Fruit fly (Drosophila melanogaster) whole organism, wandering third instar larva: ENCODE measurements around the gene nenya.
A peak's percentile ranks its signal among the peaks of the same experiment; 100 is the strongest.

Source experiments
- CG32264 ChIP-seq: fragments of 200-800 bp; sonication (Bioruptor generic); optimal IDR thresholded peaks from 2 replicates; lab custom pipeline; 2016; ENCODE audit warnings: missing biosample characterization, missing genetic modification characterization
- Dfd ChIP-seq: fragments of >200 bp; optimal IDR thresholded peaks from 2 replicates; lab custom pipeline; 2017; ENCODE audit warnings: missing biosample characterization, missing genetic modification characterization
- GATAd ChIP-seq: sonication (Bioruptor generic); optimal IDR thresholded peaks from 2 replicates; lab custom pipeline; 2016; ENCODE audit warnings: missing biosample characterization, missing genetic modification characterization
- HLH106 ChIP-seq: fragments of 200-800 bp; optimal IDR thresholded peaks from 3 replicates; lab custom pipeline; 2019; ENCODE audit warnings: missing biosample characterization, mild to moderate bottlenecking, missing genetic modification characterization, moderate library complexity
- Hnf4 ChIP-seq: fragments of 200-800 bp; sonication (Bioruptor generic); optimal IDR thresholded peaks from 2 replicates; lab custom pipeline; 2016; ENCODE audit warnings: missing biosample characterization, mild to moderate bottlenecking, missing genetic modification characterization
- Mio ChIP-seq: sonication (Bioruptor generic); optimal IDR thresholded peaks from 2 replicates; lab custom pipeline; 2016; ENCODE audit warnings: missing biosample characterization, missing genetic modification characterization
- Myc ChIP-seq: fragments of >200 bp; optimal IDR thresholded peaks from 2 replicates; lab custom pipeline; 2017
- dmrt93B ChIP-seq: fragments of 200-800 bp; sonication (Bioruptor generic); optimal IDR thresholded peaks from 2 replicates; lab custom pipeline; 2018; ENCODE audit warnings: missing biosample characterization, mild to moderate bottlenecking, missing genetic modification characterization
- psq ChIP-seq: fragments of 200-800 bp; sonication (Bioruptor generic); optimal IDR thresholded peaks from 3 replicates; lab custom pipeline; 2017; ENCODE audit warnings: missing biosample characterization, mild to moderate bottlenecking, missing genetic modification characterization, moderate library complexity
- usp ChIP-seq: fragments of >200 bp; optimal IDR thresholded peaks from 2 replicates; lab custom pipeline; 2017; ENCODE audit warnings: missing biosample characterization, missing genetic modification characterization

DNA sequence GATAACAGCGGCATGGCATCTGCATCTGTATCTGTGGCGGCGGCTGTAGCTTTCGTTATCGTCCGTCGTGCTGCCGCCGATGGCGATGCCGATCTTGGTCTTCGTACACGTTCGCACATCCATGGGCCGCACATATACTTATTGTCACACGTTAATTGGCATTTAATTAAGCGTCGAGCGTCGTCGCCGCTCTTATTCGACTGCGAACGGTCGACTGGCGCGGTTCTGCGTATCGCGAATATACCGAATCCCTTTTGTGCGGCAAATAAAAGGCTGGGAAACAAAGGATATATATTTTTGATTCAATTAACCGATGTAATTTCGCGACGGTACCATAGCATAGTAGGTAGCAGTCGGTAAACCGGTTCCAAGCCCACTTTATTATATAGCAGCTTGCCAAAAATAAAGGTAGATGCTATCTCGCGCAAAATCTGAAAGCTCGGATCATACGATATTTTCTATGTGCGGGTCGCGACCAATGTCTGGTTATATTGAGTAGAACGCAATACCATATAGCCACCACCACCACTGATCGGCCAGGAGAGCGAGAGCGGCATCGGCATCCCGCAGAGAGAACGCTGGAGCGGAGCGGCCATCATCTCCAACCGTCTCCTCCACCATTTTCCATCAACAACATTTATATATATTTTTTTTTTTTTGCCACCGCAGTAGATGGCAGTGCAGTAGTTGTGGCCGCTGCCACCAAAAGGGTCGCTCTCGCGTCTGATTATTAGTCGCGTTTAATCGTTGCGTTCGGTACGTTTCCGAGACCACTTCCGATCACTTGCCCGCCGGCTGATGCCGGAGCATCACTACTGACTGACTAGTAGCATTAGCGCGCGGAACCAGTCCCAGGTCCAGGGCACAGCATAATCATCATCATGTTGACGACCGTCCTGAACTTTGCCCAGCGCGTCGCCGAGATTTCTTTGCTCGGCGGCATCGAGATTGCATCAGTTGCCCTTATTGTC is 2.7 kb downstream of the nenya start, which contains the start of gene mino:
- TF ChIP-seq usp (GFP tag; lab: Kevin White, UChicago) (no peak), dmrt93B (GFP tag; lab: Kevin White, UChicago) (no peak), Dfd (no peak), Mio (GFP tag; lab: Kevin White, UChicago) (no peak), GATAd (peak; percentile 40), CG32264 (GFP tag; lab: Kevin White, UChicago) (no peak), psq (no peak), Myc (no peak), HLH106 (tag; lab: Kevin White, UChicago) (peak; percentile 4), Hnf4 (GFP tag; lab: Kevin White, UChicago) (peak; percentile 6)
